Worm (Caenorhabditis elegans) whole organism, mixed stage, embryonic: Measurements from ENCODE around the gene C29F3.3.

ENCODE experiments used
- blmp-1 ChIP-seq: fragments of 150-350 bp; optimal IDR thresholded peaks from 2 replicates; lab custom pipeline; 2014; ENCODE audit warnings: missing biosample characterization, missing genetic modification characterization
- flh-1 ChIP-seq: fragments of 200-800 bp; sonication (Bioruptor generic); optimal IDR thresholded peaks from 2 replicates; lab custom pipeline; 2018; ENCODE audit warnings: mild to moderate bottlenecking, missing genetic modification characterization, moderate library complexity, missing compliant biosample characterization
- nhr-12 ChIP-seq: fragments of 150-350 bp; optimal IDR thresholded peaks from 2 replicates; lab custom pipeline; 2014; ENCODE audit warnings: missing biosample characterization, missing genetic modification characterization
- pha-4 ChIP-seq: fragments of 150-350 bp; optimal IDR thresholded peaks from 2 replicates; lab custom pipeline; 2018; ENCODE audit warnings: missing biosample characterization, missing genetic modification reagents, missing genetic modification characterization
- unc-120 ChIP-seq: sonication (generic microtip); optimal IDR thresholded peaks from 2 replicates; lab custom pipeline; 2017; ENCODE audit warnings: missing genetic modification characterization, missing compliant biosample characterization; ENCODE audit not compliant: poor library complexity, severe bottlenecking
- unc-39 ChIP-seq: fragments of 150-350 bp; optimal IDR thresholded peaks from 2 replicates; lab custom pipeline; 2014; ENCODE audit warnings: missing biosample characterization, missing genetic modification characterization
- unc-62 ChIP-seq: fragments of 150-350 bp; optimal IDR thresholded peaks from 2 replicates; lab custom pipeline; 2014; ENCODE audit warnings: missing biosample characterization, missing genetic modification reagents, missing genetic modification characterization
- ztf-11 ChIP-seq: fragments of 150-350 bp; optimal IDR thresholded peaks from 2 replicates; lab custom pipeline; 2014; ENCODE audit warnings: missing biosample characterization, missing genetic modification characterization

DNA sequence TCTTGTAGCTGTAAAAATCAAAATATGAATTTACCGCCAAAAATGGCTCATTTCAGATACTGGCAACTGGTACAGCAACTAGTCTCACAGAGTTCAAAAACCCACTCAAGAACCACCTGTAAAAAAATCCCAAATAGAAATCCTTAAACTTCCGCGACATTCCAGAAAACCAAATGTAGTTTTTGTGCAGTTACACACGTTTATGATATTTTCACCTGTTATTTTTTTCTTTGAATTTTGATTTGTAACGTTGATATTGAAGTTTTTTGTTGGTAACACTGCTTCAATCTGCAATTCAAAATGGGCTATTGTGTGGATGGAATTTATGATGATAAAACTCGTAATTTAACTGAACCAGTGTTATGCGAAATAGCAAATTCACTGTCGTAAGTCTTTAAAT lies 14.3 kb downstream of the C29F3.3 start, which contains the start of gene srw-113:
- no peak for TF ChIP-seq nhr-12 (tag; lab: Kevin White, UChicago)
- TF ChIP-seq pha-4 (tag; lab: Kevin White, UChicago), result no peak
- no peak for TF ChIP-seq unc-62 (GFP tag; lab: Kevin White, UChicago)
- no peak for TF ChIP-seq unc-39 (tag; lab: Kevin White, UChicago)
- TF ChIP-seq ztf-11 (tag; lab: Kevin White, UChicago), result no peak
- no peak for TF ChIP-seq blmp-1
- no peak for TF ChIP-seq flh-1 (GFP tag; lab: Kevin White, UChicago)
- no peak for TF ChIP-seq unc-120 (tag; lab: Kevin White, UChicago)
